Worm (Caenorhabditis elegans) whole organism, early embryonic: ENCODE data around the gene sago-1.

Experiments
- B0310.2 ChIP-seq: sonication (generic microtip); optimal IDR thresholded peaks from 2 replicates; lab custom pipeline; 2016; ENCODE audit warnings: mild to moderate bottlenecking, missing genetic modification characterization, missing compliant biosample characterization
- F13C5.2 ChIP-seq: sonication (generic microtip); optimal IDR thresholded peaks from 2 replicates; lab custom pipeline; 2017; ENCODE audit warnings: mild to moderate bottlenecking, missing genetic modification characterization, inconsistent platforms, missing compliant biosample characterization
- aly-1 ChIP-seq: sonication (generic microtip); optimal IDR thresholded peaks from 2 replicates; lab custom pipeline; 2016; ENCODE audit warnings: missing genetic modification characterization, missing compliant biosample characterization
- ama-1 ChIP-seq: fragments of 150-350 bp; optimal IDR thresholded peaks from 2 replicates; lab custom pipeline; 2014
- ceh-13 ChIP-seq: fragments of 200-800 bp; sonication (Bioruptor generic); optimal IDR thresholded peaks from 2 replicates; lab custom pipeline; 2018; ENCODE audit warnings: mild to moderate bottlenecking, missing genetic modification characterization, missing compliant biosample characterization
- ets-7 ChIP-seq: sonication (generic microtip); optimal IDR thresholded peaks from 2 replicates; lab custom pipeline; 2016; ENCODE audit warnings: missing genotype, missing genetic modification characterization, missing compliant biosample characterization
- flt-1 ChIP-seq: fragments of 200-800 bp; sonication (Bioruptor generic); IDR thresholded peaks from 2 replicates; pipeline ENCODE4 v1.3.6; 2022; ENCODE audit warnings: missing genetic modification characterization, missing compliant biosample characterization
- hmbx-1 ChIP-seq: sonication (generic microtip); optimal IDR thresholded peaks from 2 replicates; lab custom pipeline; 2016; ENCODE audit warnings: mild to moderate bottlenecking, missing genetic modification characterization, missing compliant biosample characterization
- hmg-4 ChIP-seq: fragments of 200-800 bp; sonication (Bioruptor generic); optimal IDR thresholded peaks from 2 replicates; lab custom pipeline; 2018; ENCODE audit warnings: mild to moderate bottlenecking, missing genetic modification characterization, missing compliant biosample characterization
- hnd-1 ChIP-seq: sonication (generic microtip); optimal IDR thresholded peaks from 2 replicates; lab custom pipeline; 2016; ENCODE audit warnings: missing genetic modification characterization, missing compliant biosample characterization
- pes-1 ChIP-seq: fragments of 200-800 bp; sonication (Bioruptor generic); IDR thresholded peaks from 2 replicates; pipeline ENCODE4 v1.3.6; 2022; ENCODE audit warnings: missing genetic modification reagents, missing genetic modification characterization, missing compliant biosample characterization
- sea-1 ChIP-seq: fragments of 200-800 bp; sonication (Bioruptor generic); conservative IDR thresholded peaks from 2 replicates; pipeline ENCODE4 v1.3.6; 2022; ENCODE audit warnings: missing genetic modification characterization, missing compliant biosample characterization
- tbx-11 ChIP-seq: fragments of 200-800 bp; sonication (Bioruptor generic); IDR thresholded peaks from 2 replicates; pipeline ENCODE4 v1.3.6; 2022; ENCODE audit warnings: missing genetic modification characterization, missing compliant biosample characterization
- tra-4 ChIP-seq: sonication (generic microtip); optimal IDR thresholded peaks from 2 replicates; lab custom pipeline; 2017; ENCODE audit warnings: missing genetic modification characterization, missing compliant biosample characterization

- no peak for TF ChIP-seq ama-1 (lab: Kevin White, UChicago)
- no peak for TF ChIP-seq hmbx-1 (tag; lab: Kevin White, UChicago)
- TF ChIP-seq flt-1 (GFP tag; lab: Robert Waterston, UW): no peak
- TF ChIP-seq sea-1 (GFP tag; lab: Robert Waterston, UW): no peak
- TF ChIP-seq F13C5.2 (tag; lab: Kevin White, UChicago): no peak
- TF ChIP-seq ets-7: no peak
- no peak for TF ChIP-seq pes-1 (GFP tag; lab: Robert Waterston, UW)
- TF ChIP-seq B0310.2 (tag; lab: Kevin White, UChicago): no peak
- TF ChIP-seq tbx-11 (GFP tag; lab: Robert Waterston, UW): no peak
- no peak for TF ChIP-seq tra-4 (tag; lab: Kevin White, UChicago)
- no peak for TF ChIP-seq hmg-4 (GFP tag; lab: Kevin White, UChicago)
- no peak for TF ChIP-seq hnd-1 (tag; lab: Kevin White, UChicago)
- TF ChIP-seq ceh-13: no peak
- TF ChIP-seq aly-1: no peak
Measured at ce11 chrV:6286343-6286742, 17.2 kb upstream of the sago-1 start, which contains the start of gene srn-1.
